Fruit fly (Drosophila melanogaster): ENCODE measurements around the gene Helz.

dm6 chr3L:14783363-14783627, 6.4 kb upstream of the Helz start:
- TF ChIP-seq cnc (optimal IDR thresholded peaks at IDR 0.05) = no peak
- TF ChIP-seq ovo (GFP tag; optimal IDR thresholded peaks at IDR 0.05) = no peak
- no peak for TF ChIP-seq toe (GFP tag; optimal IDR thresholded peaks at IDR 0.05)
- TF ChIP-seq kay (GFP tag; ENCODE audit: borderline replicate concordance) = no peak
- TF ChIP-seq Mnt (GFP tag; optimal IDR thresholded peaks at IDR 0.05) = peak; percentile 17
- no peak for TF ChIP-seq pad (GFP tag; optimal IDR thresholded peaks at IDR 0.05)
- peak; percentile 16 for TF ChIP-seq CG33017 (tag; optimal IDR thresholded peaks at IDR 0.05)
- no peak for TF ChIP-seq CG7101 (tag; optimal IDR thresholded peaks at IDR 0.05)
- no peak for TF ChIP-seq Crg-1 (GFP tag; optimal IDR thresholded peaks at IDR 0.05)
- no peak for TF ChIP-seq CG1620 (GFP tag; optimal IDR thresholded peaks at IDR 0.05)
- no peak for TF ChIP-seq CG14711 (tag; optimal IDR thresholded peaks at IDR 0.05)
- no peak for TF ChIP-seq CG12768 (GFP tag; optimal IDR thresholded peaks at IDR 0.05)
- no peak for TF ChIP-seq Hr96 (GFP tag; optimal IDR thresholded peaks at IDR 0.05)
- TF ChIP-seq CG11617 (GFP tag; optimal IDR thresholded peaks at IDR 0.05) = no peak

All from whole organism, adult.